Worm (Caenorhabditis elegans) whole organism, L4 larva: ENCODE results near the gene Y5H2A.4.
A peak's percentile ranks its signal among the peaks of the same experiment; 100 is the strongest.

Experiments used
- F26F4.8 ChIP-seq: fragments of 200-800 bp; sonication (Bioruptor generic); conservative IDR thresholded peaks from 2 replicates; pipeline ENCODE4 v1.3.6; 2022; ENCODE audit warnings: missing genetic modification characterization, missing compliant biosample characterization
- Y48G9A.11 ChIP-seq: fragments of 200-800 bp; sonication (Bioruptor generic); IDR thresholded peaks from 2 replicates; pipeline ENCODE4 v1.3.6; 2022; ENCODE audit warnings: missing genetic modification reagents, missing genetic modification characterization, missing compliant biosample characterization
- ZK337.2 ChIP-seq: fragments of 200-800 bp; sonication (Bioruptor generic); IDR thresholded peaks from 2 replicates; pipeline ENCODE4 v1.3.6; 2022; ENCODE audit warnings: missing genetic modification reagents, missing genetic modification characterization, missing compliant biosample characterization
- aha-1 ChIP-seq: fragments of 150-350 bp; peaks from one replicate; lab custom pipeline; 2014; ENCODE audit warnings: missing biosample characterization, missing genetic modification characterization
- aly-2 ChIP-seq: sonication (generic microtip); optimal IDR thresholded peaks from 2 replicates; lab custom pipeline; 2018; ENCODE audit warnings: missing biosample characterization, missing genetic modification characterization
- ceh-62 ChIP-seq: sonication (generic microtip); optimal IDR thresholded peaks from 2 replicates; lab custom pipeline; 2017; ENCODE audit warnings: missing biosample characterization, missing genetic modification characterization
- daf-16 ChIP-seq, 3 experiments: sonication (generic microtip); optimal IDR thresholded peaks; 2 replicates each; lab custom pipeline; 2016 to 2017; ENCODE audit warnings: missing genetic modification characterization in 3 of 3, missing genetic modification reagents in 3 of 3, mild to moderate bottlenecking in 2 of 3, missing compliant biosample characterization in 2 of 3, missing biosample characterization in 1 of 3, moderate library complexity in 1 of 3
- daf-19 ChIP-seq: fragments of 200-800 bp; sonication (Bioruptor generic); conservative IDR thresholded peaks from 2 replicates; pipeline ENCODE4 v1.3.6; 2022; ENCODE audit warnings: missing genetic modification characterization, missing compliant biosample characterization
- dmd-6 ChIP-seq: fragments of 200-800 bp; sonication (Bioruptor generic); IDR thresholded peaks from 2 replicates; pipeline ENCODE4 v1.3.6; 2022; ENCODE audit warnings: missing genetic modification reagents, missing genetic modification characterization, missing compliant biosample characterization
- dmd-8 ChIP-seq: fragments of 200-800 bp; sonication (Bioruptor generic); IDR thresholded peaks from 2 replicates; pipeline ENCODE4 v1.3.6; 2022; ENCODE audit warnings: missing genetic modification characterization, missing compliant biosample characterization
- dmd-9 ChIP-seq: fragments of 200-800 bp; sonication (Bioruptor generic); IDR thresholded peaks from 2 replicates; pipeline ENCODE4 v1.3.6; 2022; ENCODE audit warnings: missing genetic modification reagents, missing genetic modification characterization, missing compliant biosample characterization
- duxl-1 ChIP-seq: sonication (generic microtip); optimal IDR thresholded peaks from 2 replicates; lab custom pipeline; 2016; ENCODE audit warnings: mild to moderate bottlenecking, missing genetic modification characterization, moderate library complexity, missing compliant biosample characterization; ENCODE audit not compliant: poor library complexity
- dve-1 ChIP-seq: sonication (generic microtip); optimal IDR thresholded peaks from 2 replicates; lab custom pipeline; 2017; ENCODE audit warnings: antibody characterized with exemption, mild to moderate bottlenecking, missing genetic modification characterization, missing compliant biosample characterization; ENCODE audit not compliant: insufficient read depth
- fos-1 ChIP-seq: fragments of 150-350 bp; optimal IDR thresholded peaks from 2 replicates; lab custom pipeline; 2014; ENCODE audit warnings: missing biosample characterization, missing genetic modification characterization
- hlh-11 ChIP-seq: fragments of 200-800 bp; sonication (Bioruptor generic); optimal IDR thresholded peaks from 2 replicates; lab custom pipeline; 2018; ENCODE audit warnings: mild to moderate bottlenecking, missing genetic modification characterization, missing compliant biosample characterization
- hlh-30 ChIP-seq: sonication (generic microtip); optimal IDR thresholded peaks from 2 replicates; lab custom pipeline; 2017; ENCODE audit warnings: antibody characterized with exemption, mild to moderate bottlenecking, missing genetic modification characterization, missing compliant biosample characterization; ENCODE audit not compliant: insufficient read depth
- hmg-1.1 ChIP-seq: fragments of 200-800 bp; sonication (Bioruptor generic); IDR thresholded peaks from 2 replicates; pipeline ENCODE4 v1.3.6; 2022; ENCODE audit warnings: missing genetic modification reagents, missing genetic modification characterization, missing compliant biosample characterization
- lin-13 ChIP-seq: fragments of 150-350 bp; optimal IDR thresholded peaks from 2 replicates; lab custom pipeline; 2014; ENCODE audit warnings: missing biosample characterization, missing genetic modification reagents, missing genetic modification characterization
- lsy-2 ChIP-seq, 2 experiments: fragments of 150-350 bp in 1 of 2; sonication (generic microtip) in 1 of 2; optimal IDR thresholded peaks; 2 replicates each; lab custom pipeline; 2014 to 2017; ENCODE audit warnings: missing biosample characterization in 2 of 2, missing genetic modification characterization in 2 of 2
- mdl-1 ChIP-seq, 2 experiments: fragments of 150-350 bp in 1 of 2; sonication (generic microtip) in 1 of 2; optimal IDR thresholded peaks; 2 replicates each; lab custom pipeline; 2014 to 2017; ENCODE audit warnings: missing biosample characterization in 2 of 2, missing genetic modification characterization in 2 of 2
- mdt-29 ChIP-seq: fragments of 200-800 bp; sonication (Bioruptor generic); IDR thresholded peaks from 2 replicates; pipeline ENCODE4 v1.3.6; 2022; ENCODE audit warnings: missing genetic modification reagents, missing genetic modification characterization, missing compliant biosample characterization
- mep-1 ChIP-seq: fragments of 150-350 bp; sonication (generic microtip); optimal IDR thresholded peaks from 3 replicates; lab custom pipeline; 2014; ENCODE audit warnings: missing biosample characterization, missing genetic modification characterization
- mes-2 ChIP-seq: sonication (generic microtip); optimal IDR thresholded peaks from 2 replicates; lab custom pipeline; 2016; ENCODE audit warnings: missing genotype, mild to moderate bottlenecking, missing genetic modification characterization, missing compliant biosample characterization; ENCODE audit not compliant: poor library complexity, severe bottlenecking
- mxl-2 ChIP-seq: fragments of 200-800 bp; sonication (Bioruptor generic); conservative IDR thresholded peaks from 2 replicates; pipeline ENCODE4 v1.3.6; 2022; ENCODE audit warnings: missing genetic modification reagents, missing genetic modification characterization, missing compliant biosample characterization
- nhr-11 ChIP-seq: fragments of 150-350 bp; optimal IDR thresholded peaks from 2 replicates; lab custom pipeline; 2014; ENCODE audit warnings: missing biosample characterization, missing genetic modification characterization
- nhr-111 ChIP-seq: fragments of 200-800 bp; sonication (Bioruptor generic); optimal IDR thresholded peaks from 2 replicates; lab custom pipeline; 2018; ENCODE audit warnings: mild to moderate bottlenecking, missing genetic modification characterization, missing compliant biosample characterization
- nhr-237 ChIP-seq: sonication (generic microtip); optimal IDR thresholded peaks from 2 replicates; lab custom pipeline; 2017; ENCODE audit warnings: missing biosample characterization, missing genetic modification characterization
- nhr-28 ChIP-seq: fragments of 150-350 bp; optimal IDR thresholded peaks from 2 replicates; lab custom pipeline; 2014; ENCODE audit warnings: missing biosample characterization, missing genetic modification characterization
- nhr-41 ChIP-seq: fragments of 200-800 bp; sonication (Bioruptor generic); IDR thresholded peaks from 2 replicates; pipeline ENCODE4 v1.3.6; 2022; ENCODE audit warnings: missing genetic modification reagents, missing genetic modification characterization, missing compliant biosample characterization
- nhr-6 ChIP-seq: fragments of 150-350 bp; optimal IDR thresholded peaks from 2 replicates; lab custom pipeline; 2014; ENCODE audit warnings: missing biosample characterization, missing genetic modification characterization
- pqm-1 ChIP-seq: sonication (generic microtip); optimal IDR thresholded peaks from 2 replicates; lab custom pipeline; 2017; ENCODE audit warnings: missing biosample characterization, missing genetic modification characterization
- rbr-2 ChIP-seq: sonication (generic microtip); optimal IDR thresholded peaks from 2 replicates; lab custom pipeline; 2016; ENCODE audit warnings: missing genotype, missing genetic modification characterization, missing compliant biosample characterization
- saeg-2 ChIP-seq: fragments of 200-800 bp; sonication (Bioruptor generic); IDR thresholded peaks from 2 replicates; pipeline ENCODE4 v1.3.6; 2022; ENCODE audit warnings: missing genetic modification reagents, missing genetic modification characterization, missing compliant biosample characterization
- tag-97 ChIP-seq: fragments of 200-800 bp; sonication (Bioruptor generic); IDR thresholded peaks from 2 replicates; pipeline ENCODE4 v1.3.6; 2022; ENCODE audit warnings: missing genetic modification characterization, missing compliant biosample characterization
- unc-62 ChIP-seq, 3 experiments: fragments of 150-350 bp in 1 of 3; sonication (generic microtip); optimal IDR thresholded peaks in 2 of 3; peaks in 1 of 3; 1 replicate in 1 of 3; 2 replicates in 2 of 3; lab custom pipeline; 2014 to 2017; ENCODE audit warnings: missing biosample characterization in 3 of 3, missing genetic modification characterization in 3 of 3, missing genetic modification reagents in 3 of 3, missing genotype in 1 of 3
- zag-1 ChIP-seq: fragments of 150-350 bp; optimal IDR thresholded peaks from 2 replicates; lab custom pipeline; 2014; ENCODE audit warnings: missing biosample characterization, missing genetic modification characterization
- zip-11 ChIP-seq: fragments of 200-800 bp; sonication (Bioruptor generic); IDR thresholded peaks from 2 replicates; pipeline ENCODE4 v1.3.6; 2022; ENCODE audit warnings: missing genetic modification characterization, missing compliant biosample characterization

The Y5H2A.4 gene

DNA sequence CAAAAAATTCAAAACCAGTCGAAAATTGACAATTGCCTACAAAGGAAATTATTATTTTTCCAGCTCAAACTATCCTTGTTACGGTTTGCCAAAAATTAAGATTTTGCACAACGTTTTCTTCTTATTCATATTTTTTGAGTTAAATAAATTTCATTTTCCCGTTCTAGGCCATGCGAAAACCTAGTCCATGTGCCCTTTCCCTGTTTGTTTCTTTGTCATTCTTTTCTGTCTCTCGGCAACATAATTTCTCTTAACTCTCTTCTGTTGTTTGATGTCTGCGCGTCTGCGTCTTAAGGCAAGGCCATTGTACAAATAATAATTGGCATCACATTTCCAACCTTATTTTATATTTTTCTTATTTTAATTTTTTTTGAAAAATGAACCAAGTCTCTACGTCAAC lies 7.3 kb upstream of the Y5H2A.4 start, which contains the start of gene nhr-228 (continued):
- TF ChIP-seq unc-62 (GFP tag; optimal IDR thresholded peaks at IDR 0.05 in 1 of 2; lab: Kevin White, UChicago) (no peak), unc-62 (tag; optimal IDR thresholded peaks at IDR 0.05; lab: Kevin White, UChicago) (no peak), F26F4.8 (no peak), zag-1 (tag; lab: Kevin White, UChicago) (no peak), nhr-28 (tag; lab: Kevin White, UChicago) (peak; percentile 81), nhr-6 (peak; percentile 21), lsy-2 (tag; optimal IDR thresholded peaks at IDR 0.05; lab: Kevin White, UChicago) (peak in 1 of 2 experiments; percentile 54)

DNA sequence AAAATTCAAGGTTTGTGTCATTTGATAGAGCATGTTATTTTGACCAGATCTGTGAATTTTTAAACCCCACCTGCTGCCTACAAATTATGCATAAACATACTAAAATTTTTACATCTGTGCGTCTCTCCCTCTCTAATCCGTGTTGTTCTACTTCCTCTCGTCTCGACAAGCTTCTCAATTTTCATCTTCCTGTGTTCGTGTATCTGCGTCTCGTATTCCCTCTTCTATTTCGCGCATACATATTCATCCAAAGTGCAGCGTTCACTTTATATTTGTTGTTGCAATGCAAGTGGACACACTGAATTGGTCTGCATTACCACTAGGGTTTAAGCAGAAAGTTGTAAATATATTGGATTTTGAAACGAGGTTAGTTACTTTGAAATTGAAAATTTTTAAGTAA lies 4.4 kb upstream of the Y5H2A.4 start, which contains the start of gene fbxa-137:
TSS of gene fbxa-137 (plus strand) at position 274 of the 400 bp plus-strand sequence.
- TF ChIP-seq unc-62 (GFP tag; optimal IDR thresholded peaks at IDR 0.05 in 1 of 2; lab: Kevin White, UChicago), result peak in 1 of 2 experiments; percentile 69
- no peak for TF ChIP-seq unc-62 (tag; optimal IDR thresholded peaks at IDR 0.05; lab: Kevin White, UChicago)
- TF ChIP-seq fos-1, result no peak

DNA sequence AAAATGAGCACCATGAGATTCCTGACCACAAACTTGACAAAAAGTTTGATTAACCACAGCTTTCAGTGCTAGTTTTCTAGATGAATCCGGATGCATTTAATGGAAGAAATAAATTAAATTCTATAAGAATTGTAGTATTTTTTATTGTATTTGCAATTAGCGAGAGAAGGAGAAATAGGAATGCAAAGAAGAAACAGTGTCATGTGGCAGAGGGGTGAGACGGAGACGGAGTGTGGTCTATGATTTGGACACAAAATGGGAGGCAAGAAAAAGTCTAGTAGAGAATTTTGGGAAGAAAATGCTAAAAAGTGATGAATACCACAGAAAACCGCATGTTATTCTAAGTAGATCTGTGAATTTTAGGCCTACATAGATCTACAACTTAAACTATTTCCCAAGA lies 3.9 kb upstream of the Y5H2A.4 start, which contains the start of gene nhr-59:
TSS of gene nhr-59 (minus strand) at position 214 of the 400 bp plus-strand sequence.
- TF ChIP-seq mdl-1 (tag; optimal IDR thresholded peaks at IDR 0.05; lab: Kevin White, UChicago) (peak in 1 of 2 experiments; percentile 9), pqm-1 (peak; percentile 17), dmd-6 (peak; percentile 26; the same call in 1 of the 2 replicates), daf-19 (GFP tag; lab: Robert Waterston, UW) (no peak), lsy-2 (tag; optimal IDR thresholded peaks at IDR 0.05; lab: Kevin White, UChicago) (no peak), nhr-237 (tag; lab: Kevin White, UChicago) (no peak), hlh-30 (peak; percentile 81), nhr-28 (tag; lab: Kevin White, UChicago) (peak; percentile 88), aha-1 (tag; lab: Kevin White, UChicago) (peak; percentile 23), hlh-11 (tag; lab: Kevin White, UChicago) (peak; percentile 42), mes-2 (tag; lab: Kevin White, UChicago) (peak; percentile 7)

DNA sequence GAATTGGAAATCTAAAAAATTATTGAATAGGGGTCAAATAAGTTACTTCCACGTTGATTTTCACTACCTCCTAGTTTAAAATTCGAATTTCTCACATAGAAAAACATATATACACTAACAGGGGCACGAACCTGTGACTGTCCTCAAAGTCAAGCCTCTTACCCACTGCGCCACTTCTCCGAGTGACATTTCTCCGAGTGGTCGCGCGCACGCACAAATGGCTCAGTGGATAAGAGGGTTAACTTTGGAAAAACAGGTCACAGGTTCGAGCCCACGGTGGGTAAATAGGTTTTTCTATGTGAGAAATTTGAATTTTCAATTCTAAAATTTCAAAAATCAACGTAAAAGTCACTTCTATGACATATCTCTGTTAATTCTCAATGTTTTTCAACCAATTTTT lies 3.1 kb upstream of the Y5H2A.4 start:
- TF ChIP-seq mxl-2 (GFP tag; lab: Robert Waterston, UW) (no peak), nhr-11 (no peak), Y48G9A.11 (0 out of 2 replicates have a peak, but pooled peaks have one; percentile 43), zip-11 (GFP tag; lab: Robert Waterston, UW) (no peak), mep-1 (tag; lab: Kevin White, UChicago) (no peak), duxl-1 (no peak), nhr-111 (GFP tag; lab: Kevin White, UChicago) (no peak), hlh-30 (peak; percentile 34), lin-13 (GFP tag; lab: Kevin White, UChicago) (peak; percentile 26), zag-1 (tag; lab: Kevin White, UChicago) (no peak), mdt-29 (GFP tag; lab: Robert Waterston, UW) (no peak), rbr-2 (tag; lab: Kevin White, UChicago) (no peak), dmd-9 (no peak), saeg-2 (GFP tag; lab: Robert Waterston, UW) (no peak), aly-2 (tag; lab: Kevin White, UChicago) (no peak), ceh-62 (tag; lab: Kevin White, UChicago) (no peak), daf-16 (GFP tag; optimal IDR thresholded peaks at IDR 0.05; lab: Kevin White, UChicago) (no peak), daf-16 (tag; optimal IDR thresholded peaks at IDR 0.05; lab: Kevin White, UChicago) (no peak), nhr-41 (no peak), dve-1 (peak; percentile 3), dmd-8 (GFP tag; lab: Robert Waterston, UW) (no peak), ZK337.2 (GFP tag; lab: Robert Waterston, UW) (no peak), hmg-1.1 (GFP tag; lab: Robert Waterston, UW) (no peak), tag-97 (GFP tag; lab: Robert Waterston, UW) (no peak)
